Fruit fly (Drosophila melanogaster) S2 (cell line): ENCODE results near the gene CG32536.

Experiments
- CG8478 ChIP-seq: fragments of >200 bp; optimal IDR thresholded peaks from 2 replicates; lab custom pipeline; 2018
- CTCF ChIP-seq, 2 experiments: fragments of >200 bp; optimal IDR thresholded peaks; 2 replicates each; lab custom pipeline; 2018

DNA sequence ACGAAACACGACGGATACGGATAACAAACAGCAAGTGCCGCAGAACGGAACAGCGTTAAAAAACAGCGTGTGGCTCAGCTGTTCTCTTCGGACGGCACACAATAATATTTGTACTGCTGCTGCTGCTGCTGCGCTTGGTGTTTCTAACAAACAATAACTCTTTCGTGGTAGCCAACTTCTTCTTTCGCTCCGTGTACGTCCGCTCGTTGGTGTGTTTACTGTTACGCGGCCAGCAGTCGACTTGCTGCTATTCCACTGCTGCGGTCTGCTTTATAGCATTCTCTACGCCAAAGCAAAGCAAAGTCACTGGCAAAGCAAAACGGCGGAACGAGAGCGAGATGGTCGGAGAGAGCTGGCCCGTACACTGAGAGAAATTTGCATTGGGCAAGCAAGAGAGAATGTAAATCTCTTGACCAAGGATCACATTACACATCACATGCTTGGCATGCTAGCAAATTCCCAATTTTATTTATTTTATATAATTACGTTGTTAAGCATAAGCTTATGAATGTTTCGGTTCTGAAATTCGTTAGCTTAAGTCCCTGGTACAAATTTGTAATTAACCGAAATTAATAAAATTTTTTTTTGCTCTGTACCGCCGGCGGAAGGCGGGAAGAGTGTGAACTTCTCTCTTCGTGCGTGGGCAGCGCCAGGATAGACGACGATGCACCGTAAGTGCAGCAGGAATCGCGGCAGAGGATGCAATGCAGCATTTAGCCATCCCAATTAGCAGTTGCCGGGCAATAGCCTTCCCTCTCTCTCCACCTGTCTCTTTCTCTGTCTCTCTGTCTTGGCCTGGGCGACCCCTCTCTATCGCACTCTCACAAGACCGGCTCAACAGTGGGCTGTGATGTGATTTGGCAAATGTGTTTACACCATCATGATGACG is 45.4 kb upstream of the CG32536 start, which contains the start of gene out:
- TF ChIP-seq CG8478 (lab: Kevin White, UChicago), result no peak
- TF ChIP-seq CTCF (optimal IDR thresholded peaks at IDR 0.05; lab: Kevin White, UChicago), result no peak
